Fruit fly (Drosophila melanogaster) whole organism, prepupa: ENCODE measurements around the gene Frl.

Source experiments
- CG11294 ChIP-seq: fragments of 200-800 bp; sonication (Bioruptor generic); IDR thresholded peaks from 2 replicates; pipeline ENCODE4 v1.3.6; 2022; ENCODE audit warnings: missing biosample characterization, missing genetic modification characterization
- CG1621 ChIP-seq: fragments of 200-800 bp; sonication (Bioruptor generic); optimal IDR thresholded peaks from 3 replicates; lab custom pipeline; 2018; ENCODE audit warnings: missing biosample characterization, mild to moderate bottlenecking, missing genetic modification characterization
- CG16779 ChIP-seq: fragments of 200-800 bp; sonication (Bioruptor generic); optimal IDR thresholded peaks from 3 replicates; lab custom pipeline; 2017; ENCODE audit warnings: missing biosample characterization, mild to moderate bottlenecking, missing genetic modification characterization
- CG3032 ChIP-seq: fragments of 200-800 bp; optimal IDR thresholded peaks from 2 replicates; lab custom pipeline; 2019; ENCODE audit warnings: missing biosample characterization, mild to moderate bottlenecking, missing genetic modification characterization, moderate library complexity
- CG31627 ChIP-seq: fragments of 200-800 bp; sonication (Bioruptor generic); optimal IDR thresholded peaks from 3 replicates; lab custom pipeline; 2016; ENCODE audit warnings: missing biosample characterization, missing genetic modification characterization
- CG4318 ChIP-seq: fragments of 200-800 bp; sonication (Bioruptor generic); optimal IDR thresholded peaks from 3 replicates; lab custom pipeline; 2017; ENCODE audit warnings: missing biosample characterization, mild to moderate bottlenecking, missing genetic modification characterization
- CG6276 ChIP-seq: fragments of 200-800 bp; sonication (Bioruptor generic); optimal IDR thresholded peaks from 2 replicates; lab custom pipeline; 2017; ENCODE audit warnings: missing biosample characterization, mild to moderate bottlenecking, missing genetic modification characterization
- Hr39 ChIP-seq: fragments of 200-800 bp; sonication (Bioruptor generic); optimal IDR thresholded peaks from 2 replicates; lab custom pipeline; 2016; ENCODE audit warnings: missing biosample characterization, missing genetic modification characterization
- Smox ChIP-seq: fragments of 200-800 bp; sonication (Bioruptor generic); optimal IDR thresholded peaks from 3 replicates; lab custom pipeline; 2016; ENCODE audit warnings: missing biosample characterization, missing genetic modification characterization
- Sox15 ChIP-seq: fragments of 200-800 bp; sonication (Bioruptor generic); optimal IDR thresholded peaks from 3 replicates; lab custom pipeline; 2016; ENCODE audit warnings: missing biosample characterization, missing genetic modification characterization
- acj6 ChIP-seq: fragments of 200-800 bp; sonication (Bioruptor generic); optimal IDR thresholded peaks from 3 replicates; lab custom pipeline; 2016; ENCODE audit warnings: missing biosample characterization, missing genetic modification characterization
- cyc ChIP-seq: fragments of 200-800 bp; sonication (Bioruptor generic); optimal IDR thresholded peaks from 3 replicates; lab custom pipeline; 2016; ENCODE audit warnings: missing biosample characterization, missing genetic modification characterization
- lz ChIP-seq: fragments of 200-800 bp; sonication (Bioruptor generic); optimal IDR thresholded peaks from 3 replicates; lab custom pipeline; 2016; ENCODE audit warnings: missing biosample characterization, missing genetic modification characterization
- spab ChIP-seq: fragments of 200-800 bp; sonication (Bioruptor generic); optimal IDR thresholded peaks from 2 replicates; lab custom pipeline; 2017; ENCODE audit warnings: missing biosample characterization, mild to moderate bottlenecking, missing genetic modification characterization, missing genetic modification reagents

DNA sequence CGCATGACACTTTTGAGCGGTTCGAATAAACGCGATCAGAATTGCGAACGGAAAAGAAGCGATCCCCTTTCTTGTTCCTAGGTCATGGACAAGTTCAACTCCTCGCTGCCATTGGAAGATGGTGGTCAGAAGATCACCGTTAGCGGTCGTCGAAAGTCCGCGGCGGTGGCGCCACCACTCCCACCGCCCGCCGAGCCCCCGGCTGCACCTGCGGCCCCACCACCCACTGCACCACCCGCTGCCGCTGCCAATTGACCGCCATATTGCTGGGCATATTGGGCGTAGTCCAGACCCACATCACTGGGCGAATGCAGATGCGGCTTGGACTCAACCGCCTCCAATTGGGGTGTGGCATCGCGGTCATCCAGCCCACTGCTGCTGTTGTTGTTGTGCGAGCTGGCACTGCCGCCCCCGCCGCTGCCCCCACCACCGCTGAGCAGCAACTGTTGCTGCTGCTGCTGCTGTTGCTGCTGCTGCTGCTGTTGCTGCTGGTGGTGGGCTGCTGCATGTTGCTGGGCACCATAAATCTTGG, 60.0 kb downstream of the Frl start:
- TF ChIP-seq CG4318 (GFP tag; lab: Kevin White, UChicago): no peak
- no peak for TF ChIP-seq CG16779
- no peak for TF ChIP-seq CG6276 (GFP tag; lab: Kevin White, UChicago)
- TF ChIP-seq spab (GFP tag; lab: Kevin White, UChicago): no peak
- TF ChIP-seq CG3032 (tag; lab: Kevin White, UChicago): no peak
- no peak for TF ChIP-seq Smox (GFP tag; lab: Kevin White, UChicago)
- no peak for TF ChIP-seq Hr39
- no peak for TF ChIP-seq CG1621
- TF ChIP-seq lz (GFP tag; lab: Kevin White, UChicago): no peak
- no peak for TF ChIP-seq CG31627
- no peak for TF ChIP-seq Sox15 (GFP tag; lab: Kevin White, UChicago)
- no peak for TF ChIP-seq acj6 (GFP tag; lab: Kevin White, UChicago)
- TF ChIP-seq cyc (GFP tag; lab: Kevin White, UChicago): no peak
- no peak for TF ChIP-seq CG11294
